Worm (Caenorhabditis elegans): Measurements from ENCODE around the gene clec-61.
A peak's percentile ranks its signal among the peaks of the same experiment; 100 is the strongest.

Gene clec-61

ce11 chrII:10502491-10503063 is 12.2 kb upstream of the clec-61 start, which contains the start of gene myrf-1 (continued):
- TF ChIP-seq nhr-120 (GFP tag; IDR thresholded peaks at IDR 0.05), result no peak
- no peak for TF ChIP-seq B0336.3 (GFP tag; IDR thresholded peaks at IDR 0.05)
- peak; percentile 97 for TF ChIP-seq egrh-3 (GFP tag; IDR thresholded peaks at IDR 0.05)
- TF ChIP-seq lir-1 (GFP tag; conservative IDR thresholded peaks at IDR 0.05), result no peak
- TF ChIP-seq mcd-1 (GFP tag; IDR thresholded peaks at IDR 0.05), result peak; percentile 81
- TF ChIP-seq lsl-1 (GFP tag; optimal IDR thresholded peaks at IDR 0.05), result no peak
- TF ChIP-seq ceh-58 (GFP tag; IDR thresholded peaks at IDR 0.05), result no peak
- TF ChIP-seq F22D6.2 (tag; optimal IDR thresholded peaks at IDR 0.05), result no peak
- peak; percentile 5 for TF ChIP-seq F57A8.1 (GFP tag; optimal IDR thresholded peaks at IDR 0.05)
- TF ChIP-seq nfya-1 (tag; optimal IDR thresholded peaks at IDR 0.05; ENCODE audit: borderline replicate concordance, insufficient read depth), result no peak
- TF ChIP-seq snpc-4 (GFP tag; optimal IDR thresholded peaks at IDR 0.05), result no peak
- peak in 1 of 4 experiments; percentile 35 for TF ChIP-seq snpc-4 (tag; optimal IDR thresholded peaks at IDR 0.05)
- no peak for TF ChIP-seq ceh-79 (tag; optimal IDR thresholded peaks at IDR 0.05)
- TF ChIP-seq nhr-179 (tag; optimal IDR thresholded peaks at IDR 0.05), result no peak
- no peak for TF ChIP-seq sea-2 (GFP tag; IDR thresholded peaks at IDR 0.05)
- peak; percentile 57 for TF ChIP-seq ztf-18 (tag; optimal IDR thresholded peaks at IDR 0.05)
- no peak for TF ChIP-seq unc-62 (GFP tag; optimal IDR thresholded peaks at IDR 0.05)
- TF ChIP-seq snpc-1.3 (tag; optimal IDR thresholded peaks at IDR 0.05; ENCODE audit: insufficient read depth), result no peak
- no peak; the same call in 1 of the 2 replicates for TF ChIP-seq egl-44 (GFP tag; IDR thresholded peaks at IDR 0.05)
- TF ChIP-seq lin-35 (GFP tag; optimal IDR thresholded peaks at IDR 0.05), result peak in 1 of 3 experiments; percentile 22
- no peak for TF ChIP-seq hlh-12 (tag; optimal IDR thresholded peaks at IDR 0.05)
- TF ChIP-seq F23B12.7 (tag; optimal IDR thresholded peaks at IDR 0.05; ENCODE audit: insufficient read depth), result peak; percentile 12
- TF ChIP-seq T07F8.4 (tag; optimal IDR thresholded peaks at IDR 0.05), result no peak
- no peak for TF ChIP-seq madf-8 (GFP tag; conservative IDR thresholded peaks at IDR 0.05)
- TF ChIP-seq mel-28 (tag; optimal IDR thresholded peaks at IDR 0.05; ENCODE audit: borderline replicate concordance), result no peak
- TF ChIP-seq somi-1 (GFP tag; optimal IDR thresholded peaks at IDR 0.05), result peak; percentile 75
- no peak for TF ChIP-seq ceh-40 (GFP tag; IDR thresholded peaks at IDR 0.05)
- peak; percentile 91 for TF ChIP-seq nhr-80 (tag; optimal IDR thresholded peaks at IDR 0.05)
- TF ChIP-seq B0261.1 (tag; optimal IDR thresholded peaks at IDR 0.05), result no peak
- TF ChIP-seq hmg-1.2 (GFP tag; IDR thresholded peaks at IDR 0.05), result peak; percentile 91
- no peak for TF ChIP-seq Y56A3A.18 (GFP tag; IDR thresholded peaks at IDR 0.05)
- TF ChIP-seq nhr-90 (tag; optimal IDR thresholded peaks at IDR 0.05), result peak; percentile 18
- TF ChIP-seq T26A5.8 (tag; optimal IDR thresholded peaks at IDR 0.05), result no peak
- TF ChIP-seq cebp-2 (GFP tag; IDR thresholded peaks at IDR 0.05), result no peak
- no peak for TF ChIP-seq egl-18 (GFP tag; IDR thresholded peaks at IDR 0.05)
- no peak; the same call in 1 of the 2 replicates for TF ChIP-seq Y67H2A.10 (GFP tag; conservative IDR thresholded peaks at IDR 0.05)
- TF ChIP-seq sdz-38 (tag; optimal IDR thresholded peaks at IDR 0.05), result no peak
- TF ChIP-seq rpc-1 (optimal IDR thresholded peaks at IDR 0.05), result no peak
- TF ChIP-seq rpc-1 (tag; optimal IDR thresholded peaks at IDR 0.05), result no peak
- no peak for TF ChIP-seq F37B4.10 (GFP tag; IDR thresholded peaks at IDR 0.05)
- no peak for TF ChIP-seq fkh-3 (tag; optimal IDR thresholded peaks at IDR 0.05)
- TF ChIP-seq unc-130 (GFP tag; optimal IDR thresholded peaks at IDR 0.05), result no peak
- no peak for TF ChIP-seq Y53G8AR.9 (GFP tag; conservative IDR thresholded peaks at IDR 0.05)
- 0 out of 2 replicates have a peak, but pooled peaks have one; percentile 17 for TF ChIP-seq attf-3 (GFP tag; conservative IDR thresholded peaks at IDR 0.05)
- no peak for TF ChIP-seq ztf-6 (GFP tag; IDR thresholded peaks at IDR 0.05)
- peak; percentile 7 for TF ChIP-seq athp-1 (tag; optimal IDR thresholded peaks at IDR 0.05)
- peak; percentile 88 for TF ChIP-seq K12H6.12 (tag; optimal IDR thresholded peaks at IDR 0.05)
- TF ChIP-seq ceh-100 (GFP tag; IDR thresholded peaks at IDR 0.05), result no peak
- TF ChIP-seq bed-1 (GFP tag; IDR thresholded peaks at IDR 0.05), result no peak
- no peak for TF ChIP-seq C17E4.6 (GFP tag; IDR thresholded peaks at IDR 0.05)

All from whole organism, young adult.